Fruit fly (Drosophila melanogaster): Measurements from ENCODE around the gene Obp18a.

The Obp18a gene

dm6 chrX:19152570-19153287, 17.1 kb upstream of the Obp18a start (continued):
- TF ChIP-seq sna (GFP tag; IDR thresholded peaks at IDR 0.05; ENCODE audit: partially characterized antibody) (no peak), CG14014 (GFP tag; IDR thresholded peaks at IDR 0.05) (no peak), CG4617 (GFP tag; optimal IDR thresholded peaks at IDR 0.05; ENCODE audit: borderline replicate concordance) (no peak), lbe (GFP tag; optimal IDR thresholded peaks at IDR 0.05) (peak; percentile 58), CG11723 (GFP tag; optimal IDR thresholded peaks at IDR 0.05) (no peak), ranshi (GFP tag; IDR thresholded peaks at IDR 0.05) (peak; percentile 45; the same call in 1 of the 2 replicates), CG6791 (GFP tag; IDR thresholded peaks at IDR 0.05; ENCODE audit: partially characterized antibody) (no peak), CG15269 (tag; optimal IDR thresholded peaks at IDR 0.05) (peak; percentile 65), CoRest (tag; optimal IDR thresholded peaks at IDR 0.05) (peak; percentile 71), Drgx (GFP tag; IDR thresholded peaks at IDR 0.05) (peak; percentile 35; the same call in 1 of the 2 replicates), Hsf (GFP tag; optimal IDR thresholded peaks at IDR 0.05) (peak; percentile 34), Xbp1 (GFP tag; optimal IDR thresholded peaks at IDR 0.05) (peak; percentile 59), crc (GFP tag; optimal IDR thresholded peaks at IDR 0.05) (no peak), dan (GFP tag; IDR thresholded peaks at IDR 0.05) (no peak), Bdp1 (GFP tag; optimal IDR thresholded peaks at IDR 0.05) (no peak), B-H2 (GFP tag; optimal IDR thresholded peaks at IDR 0.05) (no peak), toy (GFP tag; IDR thresholded peaks at IDR 0.05) (no peak), caup (GFP tag; optimal IDR thresholded peaks at IDR 0.05; ENCODE audit: severe bottlenecking) (no peak), slbo (GFP tag; IDR thresholded peaks at IDR 0.05) (peak; percentile 47), CG2875 (GFP tag; optimal IDR thresholded peaks at IDR 0.05) (peak; percentile 54), CG18011 (GFP tag; optimal IDR thresholded peaks at IDR 0.05) (no peak), CG32772 (GFP tag; IDR thresholded peaks at IDR 0.05) (peak; percentile 18; the same call in 1 of the 2 replicates), CG9727 (GFP tag; optimal IDR thresholded peaks at IDR 0.05) (peak; percentile 73), Awh (GFP tag; IDR thresholded peaks at IDR 0.05) (no peak), Hr39 (optimal IDR thresholded peaks at IDR 0.05) (no peak), CG2678 (tag; optimal IDR thresholded peaks at IDR 0.05) (peak; percentile 75), Nf-YB (GFP tag; optimal IDR thresholded peaks at IDR 0.05) (peak; percentile 21), BtbVII (GFP tag; optimal IDR thresholded peaks at IDR 0.05) (no peak), run (tag; optimal IDR thresholded peaks at IDR 0.05) (peak; percentile 12), zfh1 (GFP tag; IDR thresholded peaks at IDR 0.05) (peak; percentile 59), ewg (GFP tag; optimal IDR thresholded peaks at IDR 0.05) (peak; percentile 54), nerfin-2 (GFP tag; IDR thresholded peaks at IDR 0.05; ENCODE audit: partially characterized antibody) (no peak), gce (GFP tag; IDR thresholded peaks at IDR 0.05) (no peak), btn (GFP tag; optimal IDR thresholded peaks at IDR 0.05) (no peak), Doc3 (GFP tag; IDR thresholded peaks at IDR 0.05; ENCODE audit: partially characterized antibody) (no peak), CG1647 (GFP tag; optimal IDR thresholded peaks at IDR 0.05) (no peak), bsh (GFP tag; optimal IDR thresholded peaks at IDR 0.05) (peak in 1 of 2 experiments; percentile 69), Dad (GFP tag; optimal IDR thresholded peaks at IDR 0.05) (no peak), CG9609 (GFP tag; optimal IDR thresholded peaks at IDR 0.05) (no peak), peb (GFP tag; IDR thresholded peaks at IDR 0.05) (no peak), tna (GFP tag; IDR thresholded peaks at IDR 0.05; ENCODE audit: partially characterized antibody) (no peak), lab (GFP tag; optimal IDR thresholded peaks at IDR 0.05) (peak; percentile 62), NC2β (GFP tag; optimal IDR thresholded peaks at IDR 0.05) (no peak), HLH4C (GFP tag; IDR thresholded peaks at IDR 0.05; ENCODE audit: partially characterized antibody) (no peak), Poxn (GFP tag; IDR thresholded peaks at IDR 0.05) (no peak), chn (GFP tag; optimal IDR thresholded peaks at IDR 0.05) (peak; percentile 36), az2 (GFP tag; optimal IDR thresholded peaks at IDR 0.05) (peak; percentile 53), fd102C (GFP tag; optimal IDR thresholded peaks at IDR 0.05) (no peak), da (GFP tag; optimal IDR thresholded peaks at IDR 0.05) (no peak)
